Fruit fly (Drosophila melanogaster): ENCODE results near the gene CG13369.

dm6 chrX:597057-597456 lies 26.2 kb upstream of the CG13369 start:
- TF ChIP-seq psq (optimal IDR thresholded peaks at IDR 0.05), result no peak
- TF ChIP-seq h (optimal IDR thresholded peaks at IDR 0.05), result no peak
- no peak for TF ChIP-seq insv (optimal IDR thresholded peaks at IDR 0.05)
- no peak for TF ChIP-seq Sin3A (optimal IDR thresholded peaks at IDR 0.05)
